Worm (Caenorhabditis elegans): ENCODE results near the gene frpr-5.

frpr-5 gene

DNA sequence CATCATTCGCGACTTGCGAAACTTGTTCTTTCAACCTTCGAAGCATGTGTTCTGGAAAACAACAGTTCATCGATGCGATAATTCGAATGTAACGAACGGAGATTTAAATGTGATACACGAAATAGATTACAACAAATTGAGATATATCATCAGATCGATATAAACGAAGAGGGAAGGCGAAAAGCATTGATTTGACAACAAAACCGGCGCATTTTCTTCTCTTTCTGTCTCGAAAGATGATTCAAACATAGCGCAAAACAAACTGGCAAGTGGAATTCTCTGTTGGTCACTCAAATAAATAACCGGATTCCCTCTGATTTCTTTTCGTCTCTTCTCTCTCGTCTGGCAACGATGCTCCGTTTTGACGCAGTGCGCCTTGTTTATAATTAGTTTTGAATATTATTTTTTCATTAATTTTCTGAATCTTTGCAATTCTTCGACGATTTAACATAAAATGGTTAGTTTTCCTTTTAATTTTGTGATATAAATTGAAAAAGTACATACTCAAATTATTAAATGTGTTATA is 38.5 kb downstream of the frpr-5 start, which contains the start of the genes eea-1 and gut-2 (continued):
- TF ChIP-seq alr-1 (tag; optimal IDR thresholded peaks at IDR 0.05; ENCODE audit: borderline replicate concordance) = no peak

DNA sequence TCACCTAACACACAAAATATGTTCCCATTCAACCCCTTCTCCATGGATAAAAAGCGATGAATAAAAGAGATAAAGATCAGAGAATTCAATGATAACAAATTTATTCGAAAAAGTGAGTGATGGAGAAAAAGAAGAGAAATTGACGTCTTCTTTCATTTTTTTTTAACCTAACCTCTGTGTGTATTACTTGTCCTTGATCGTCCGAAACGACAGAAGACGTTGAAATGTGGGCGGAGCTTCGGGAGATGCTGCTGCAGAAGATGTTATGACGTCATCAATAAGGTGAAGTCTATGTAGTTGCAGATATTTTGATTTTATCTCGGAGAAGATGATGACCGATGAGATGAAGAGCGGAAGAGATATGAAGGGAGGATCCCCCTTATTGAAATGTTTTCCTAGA is 46.1 kb downstream of the frpr-5 start, which contains the start of gene T10G3.3:
T10G3.3 (minus strand) TSS at position 370 of the 400 bp plus-strand sequence.
- peak; percentile 38 for TF ChIP-seq snu-23 (GFP tag; optimal IDR thresholded peaks at IDR 0.05)
- peak; percentile 2 for TF ChIP-seq mep-1 (tag; optimal IDR thresholded peaks at IDR 0.05)
- no peak for TF ChIP-seq fos-1 (tag; optimal IDR thresholded peaks at IDR 0.05)
- TF ChIP-seq pag-3 (tag; optimal IDR thresholded peaks at IDR 0.05; ENCODE audit: borderline replicate concordance, insufficient read depth) = no peak
- peak; percentile 41 for TF ChIP-seq nhr-71 (tag; optimal IDR thresholded peaks at IDR 0.05)
- peak; percentile 29 for TF ChIP-seq nhr-90 (tag; optimal IDR thresholded peaks at IDR 0.05; ENCODE audit: poor library complexity)
- no peak for TF ChIP-seq tlp-1 (tag; optimal IDR thresholded peaks at IDR 0.05)
- TF ChIP-seq blmp-1 (tag; optimal IDR thresholded peaks at IDR 0.05) = peak; percentile 96
- TF ChIP-seq grh-1 (GFP tag; IDR thresholded peaks at IDR 0.05) = peak; percentile 44
- peak in 2 of 6 experiments; percentile 50 to 69 for TF ChIP-seq elt-3 (tag; optimal IDR thresholded peaks at IDR 0.05)
- no peak for TF ChIP-seq skn-1 (tag; optimal IDR thresholded peaks at IDR 0.05)
- TF ChIP-seq nhr-20 (tag; optimal IDR thresholded peaks at IDR 0.05) = peak; percentile 56
- peak; percentile 60 for TF ChIP-seq lin-14 (GFP tag; optimal IDR thresholded peaks at IDR 0.05)
- peak; percentile 93 for TF ChIP-seq nhr-85 (tag)
- no peak for TF ChIP-seq nhr-77 (tag; optimal IDR thresholded peaks at IDR 0.05)

DNA sequence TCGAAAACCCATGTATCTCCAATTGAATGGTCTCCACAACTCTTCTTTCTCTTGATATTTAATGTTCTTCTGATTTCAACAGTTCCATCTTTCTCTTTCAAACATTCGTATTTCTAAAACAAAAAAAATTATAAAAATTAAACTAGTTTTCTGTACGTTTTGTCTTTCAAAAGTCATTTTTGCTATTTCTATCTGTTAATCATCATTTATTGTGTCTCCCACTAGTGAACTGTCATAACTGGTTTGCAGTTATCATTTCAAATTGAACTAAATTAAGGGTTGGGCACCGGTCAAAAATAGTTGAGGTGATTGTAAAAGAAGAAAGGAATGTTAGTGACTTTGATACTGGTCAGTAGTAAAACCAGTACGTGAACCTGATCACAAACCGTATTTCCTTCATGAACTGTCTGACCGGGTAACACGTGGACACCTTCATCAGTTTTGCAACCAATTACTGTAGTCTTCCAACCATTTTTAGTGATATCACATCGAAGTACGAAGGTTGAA is 47.6 kb downstream of the frpr-5 start:
- TF ChIP-seq Y116A8C.19 (tag; optimal IDR thresholded peaks at IDR 0.05; ENCODE audit: borderline replicate concordance) (no peak), grh-1 (GFP tag; IDR thresholded peaks at IDR 0.05) (peak; percentile 61; the same call in 1 of the 2 replicates), sup-37 (GFP tag; optimal IDR thresholded peaks at IDR 0.05) (no peak), efl-1 (optimal IDR thresholded peaks at IDR 0.05) (no peak), efl-1 (GFP tag; optimal IDR thresholded peaks at IDR 0.05 in 1 of 2) (peak in 1 of 2 experiments; percentile 3), ceh-88 (GFP tag; IDR thresholded peaks at IDR 0.05) (no peak), unc-30 (tag; optimal IDR thresholded peaks at IDR 0.05) (no peak), elt-3 (tag; optimal IDR thresholded peaks at IDR 0.05) (peak in 1 of 6 experiments; percentile 63), nhr-71 (tag; optimal IDR thresholded peaks at IDR 0.05) (peak; percentile 4), nhr-19 (GFP tag; conservative IDR thresholded peaks at IDR 0.05) (0 out of 2 replicates have a peak, but pooled peaks have one; percentile 14), lin-14 (GFP tag; optimal IDR thresholded peaks at IDR 0.05) (peak; percentile 37), jun-1 (tag; optimal IDR thresholded peaks at IDR 0.05) (no peak), egl-27 (tag; optimal IDR thresholded peaks at IDR 0.05) (no peak), nhr-20 (tag; optimal IDR thresholded peaks at IDR 0.05) (peak; percentile 40), tbx-2 (tag; optimal IDR thresholded peaks at IDR 0.05) (no peak), unc-130 (tag; optimal IDR thresholded peaks at IDR 0.05) (peak; percentile 31), nhr-85 (tag) (peak; percentile 85), lsy-2 (tag; optimal IDR thresholded peaks at IDR 0.05) (peak in 1 of 2 experiments; percentile 30), F16B12.6 (tag; optimal IDR thresholded peaks at IDR 0.05) (no peak), pag-3 (tag; optimal IDR thresholded peaks at IDR 0.05; ENCODE audit: borderline replicate concordance, insufficient read depth) (no peak), blmp-1 (tag; optimal IDR thresholded peaks at IDR 0.05) (peak; percentile 34), mef-2 (tag; optimal IDR thresholded peaks at IDR 0.05) (no peak), ceh-63 (GFP tag; optimal IDR thresholded peaks at IDR 0.05) (no peak), ceh-82 (tag; optimal IDR thresholded peaks at IDR 0.05) (no peak), skn-1 (tag; optimal IDR thresholded peaks at IDR 0.05) (no peak), zag-1 (tag; optimal IDR thresholded peaks at IDR 0.05) (no peak)

DNA sequence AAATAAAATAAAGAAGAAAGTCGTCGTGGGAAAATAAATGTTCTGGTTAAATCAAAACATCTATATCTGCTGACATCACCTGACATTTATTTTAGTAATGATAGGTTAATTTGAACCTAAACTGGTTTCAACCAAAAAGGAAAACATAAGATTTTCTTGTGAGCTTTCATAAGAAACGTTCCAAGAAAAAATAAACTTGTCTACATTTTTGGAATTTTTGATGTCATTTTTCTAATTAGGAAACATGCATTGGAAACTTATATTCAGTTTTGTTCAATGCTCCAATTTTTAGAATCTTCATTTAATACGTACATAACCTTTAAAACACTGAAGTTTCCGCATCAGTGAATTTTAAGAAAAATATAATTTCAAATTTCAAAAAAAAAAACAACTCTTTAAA is 50.2 kb downstream of the frpr-5 start:
- peak; percentile 42 for TF ChIP-seq nhr-71 (tag; optimal IDR thresholded peaks at IDR 0.05)
- peak; percentile 69 for TF ChIP-seq sox-4 (tag; optimal IDR thresholded peaks at IDR 0.05)
- no peak for TF ChIP-seq nhr-90 (tag; optimal IDR thresholded peaks at IDR 0.05; ENCODE audit: poor library complexity)
- TF ChIP-seq fkh-8 (tag; optimal IDR thresholded peaks at IDR 0.05) = peak; percentile 57
